Worm (Caenorhabditis elegans) whole organism, young adult: Measurements from ENCODE around the gene dgk-3.

Experiments used
- F37B4.10 ChIP-seq: fragments of 200-800 bp; sonication (Bioruptor generic); IDR thresholded peaks from 2 replicates; pipeline ENCODE4 v1.3.6; 2022; ENCODE audit warnings: missing genetic modification characterization, missing compliant biosample characterization
- Y53F4B.3 ChIP-seq: fragments of 200-800 bp; sonication (Bioruptor generic); IDR thresholded peaks from 2 replicates; pipeline ENCODE4 v1.3.6; 2022; ENCODE audit warnings: missing genetic modification reagents, missing genetic modification characterization, missing compliant biosample characterization
- hmg-20 ChIP-seq: fragments of 200-800 bp; sonication (Bioruptor generic); IDR thresholded peaks from 2 replicates; pipeline ENCODE4 v1.3.6; 2022; ENCODE audit warnings: missing genetic modification reagents, missing genetic modification characterization, missing compliant biosample characterization

DNA sequence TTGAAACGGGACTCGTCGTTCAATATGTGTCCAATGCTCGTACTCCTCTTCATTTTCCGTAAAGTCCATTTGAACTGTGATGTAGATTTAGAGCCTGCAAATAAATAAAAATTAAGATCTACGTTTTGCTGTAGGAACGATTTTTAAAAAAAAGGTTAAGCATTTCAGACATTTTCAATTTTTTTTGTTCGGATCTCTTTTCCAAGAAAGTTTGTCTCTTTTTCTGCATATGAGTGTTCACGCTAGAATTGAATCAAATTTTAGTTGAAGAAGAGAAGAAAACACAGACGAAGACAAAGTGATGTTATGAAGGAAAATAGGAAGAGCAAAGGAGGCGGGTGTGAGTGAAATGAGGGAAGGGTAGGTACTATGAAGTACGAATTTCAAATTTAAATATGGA is 52.5 kb downstream of the dgk-3 start, which contains the start of gene npr-29:
- no peak for TF ChIP-seq Y53F4B.3 (GFP tag; lab: Robert Waterston, UW)
- TF ChIP-seq F37B4.10 (GFP tag; lab: Robert Waterston, UW), result no peak
- no peak for TF ChIP-seq hmg-20
